Fruit fly (Drosophila melanogaster) whole organism, wandering third instar larva: ENCODE data around the gene CG12123.

ENCODE experiments used
- Abd-B ChIP-seq: fragments of >200 bp; optimal IDR thresholded peaks from 2 replicates; lab custom pipeline; 2017; ENCODE audit warnings: missing biosample characterization, missing genetic modification characterization
- CG32264 ChIP-seq: fragments of 200-800 bp; sonication (Bioruptor generic); optimal IDR thresholded peaks from 2 replicates; lab custom pipeline; 2016; ENCODE audit warnings: missing biosample characterization, missing genetic modification characterization
- CG9705 ChIP-seq: fragments of 200-800 bp; sonication (Bioruptor generic); optimal IDR thresholded peaks from 2 replicates; lab custom pipeline; 2018; ENCODE audit warnings: missing biosample characterization, mild to moderate bottlenecking, missing genetic modification characterization
- CrebA ChIP-seq: fragments of 200-800 bp; sonication (Bioruptor generic); optimal IDR thresholded peaks from 2 replicates; lab custom pipeline; 2016; ENCODE audit warnings: missing biosample characterization, mild to moderate bottlenecking, missing genetic modification characterization, borderline replicate concordance
- Dfd ChIP-seq: fragments of >200 bp; optimal IDR thresholded peaks from 2 replicates; lab custom pipeline; 2017; ENCODE audit warnings: missing biosample characterization, missing genetic modification characterization
- Dif ChIP-seq: fragments of 200-275, 200-300 bp; sonication (Bioruptor generic); optimal IDR thresholded peaks from 2 replicates; lab custom pipeline; 2018; ENCODE audit warnings: missing biosample characterization, missing genetic modification characterization; ENCODE audit not compliant: partially characterized antibody
- GATAd ChIP-seq: sonication (Bioruptor generic); optimal IDR thresholded peaks from 2 replicates; lab custom pipeline; 2016; ENCODE audit warnings: missing biosample characterization, missing genetic modification characterization
- HLH106 ChIP-seq: fragments of 200-800 bp; optimal IDR thresholded peaks from 3 replicates; lab custom pipeline; 2019; ENCODE audit warnings: missing biosample characterization, mild to moderate bottlenecking, missing genetic modification characterization, moderate library complexity
- Hnf4 ChIP-seq: fragments of 200-800 bp; sonication (Bioruptor generic); optimal IDR thresholded peaks from 2 replicates; lab custom pipeline; 2016; ENCODE audit warnings: missing biosample characterization, mild to moderate bottlenecking, missing genetic modification characterization
- Hr78 ChIP-seq: fragments of >200 bp; optimal IDR thresholded peaks from 2 replicates; lab custom pipeline; 2017; ENCODE audit warnings: missing biosample characterization, missing genetic modification characterization
- Hr83 ChIP-seq: fragments of 200-300 bp; sonication (Bioruptor generic); optimal IDR thresholded peaks from 2 replicates; lab custom pipeline; 2016; ENCODE audit warnings: missing biosample characterization, mild to moderate bottlenecking, missing genetic modification characterization, moderate library complexity; ENCODE audit not compliant: poor library complexity, severe bottlenecking
- Jra ChIP-seq: sonication (Bioruptor generic); optimal IDR thresholded peaks from 2 replicates; lab custom pipeline; 2016; ENCODE audit warnings: missing biosample characterization, missing genetic modification characterization
- Mio ChIP-seq: sonication (Bioruptor generic); optimal IDR thresholded peaks from 2 replicates; lab custom pipeline; 2016; ENCODE audit warnings: missing biosample characterization, missing genetic modification characterization
- Myc ChIP-seq: fragments of >200 bp; optimal IDR thresholded peaks from 2 replicates; lab custom pipeline; 2017
- N ChIP-seq: fragments of >200 bp; optimal IDR thresholded peaks from 2 replicates; lab custom pipeline; 2018; ENCODE audit warnings: missing biosample characterization, missing external identifiers, missing genetic modification characterization
- OdsH ChIP-seq: fragments of 200-800 bp; sonication (Bioruptor generic); optimal IDR thresholded peaks from 2 replicates; lab custom pipeline; 2016; ENCODE audit warnings: missing biosample characterization, mild to moderate bottlenecking, missing genetic modification characterization
- Rel ChIP-seq, 2 experiments: fragments of 200-800 bp; sonication (Bioruptor generic) in 1 of 2; optimal IDR thresholded peaks; 2 replicates in 1 of 2; 3 replicates in 1 of 2; lab custom pipeline; 2016 to 2019; ENCODE audit warnings: mild to moderate bottlenecking in 2 of 2, missing biosample characterization in 2 of 2, missing genetic modification characterization in 2 of 2, moderate library complexity in 1 of 2
- Sp1 ChIP-seq: fragments of 200-800 bp; sonication (Bioruptor generic); optimal IDR thresholded peaks from 3 replicates; lab custom pipeline; 2019; ENCODE audit warnings: missing biosample characterization, mild to moderate bottlenecking, missing genetic modification characterization, moderate library complexity
- Vsx2 ChIP-seq: fragments of 200-300, 225-300 bp; sonication (Bioruptor generic); optimal IDR thresholded peaks from 2 replicates; lab custom pipeline; 2018; ENCODE audit warnings: missing biosample characterization, missing genetic modification characterization; ENCODE audit not compliant: partially characterized antibody
- br ChIP-seq: fragments of 200-800 bp; sonication (Bioruptor generic); optimal IDR thresholded peaks from 2 replicates; lab custom pipeline; 2016; ENCODE audit warnings: missing biosample characterization, missing genetic modification characterization
- brk ChIP-seq: fragments of 200-800 bp; sonication (Bioruptor generic); optimal IDR thresholded peaks from 2 replicates; lab custom pipeline; 2016; ENCODE audit warnings: missing biosample characterization, mild to moderate bottlenecking, missing genetic modification characterization
- dl ChIP-seq, 2 experiments: fragments of 175-275, 200-275 bp in 1 of 2; fragments of 200-275 bp in 1 of 2; sonication (Bioruptor generic); optimal IDR thresholded peaks; lab custom pipeline; 2018; ENCODE audit warnings: mild to moderate bottlenecking in 2 of 2, missing biosample characterization in 2 of 2, missing genetic modification characterization in 2 of 2, moderate library complexity in 2 of 2; ENCODE audit not compliant: partially characterized antibody in 2 of 2, insufficient read depth in 1 of 2
- dmrt93B ChIP-seq: fragments of 200-800 bp; sonication (Bioruptor generic); optimal IDR thresholded peaks from 2 replicates; lab custom pipeline; 2018; ENCODE audit warnings: missing biosample characterization, mild to moderate bottlenecking, missing genetic modification characterization
- dsf ChIP-seq: sonication (Bioruptor generic); optimal IDR thresholded peaks from 2 replicates; lab custom pipeline; 2016; ENCODE audit warnings: missing biosample characterization, missing genetic modification characterization, borderline replicate concordance
- ey ChIP-seq: fragments of 200-800 bp; sonication (Bioruptor generic); optimal IDR thresholded peaks from 2 replicates; lab custom pipeline; 2016; ENCODE audit warnings: missing biosample characterization, missing genetic modification characterization
- foxo ChIP-seq, 2 experiments: fragments of 200-800 bp; sonication (Bioruptor generic); optimal IDR thresholded peaks; 2 replicates in 1 of 2; 3 replicates in 1 of 2; lab custom pipeline; 2016 to 2017; ENCODE audit warnings: missing biosample characterization in 2 of 2, missing genetic modification characterization in 2 of 2
- fru ChIP-seq: fragments of 200-800 bp; sonication (Bioruptor generic); optimal IDR thresholded peaks from 3 replicates; lab custom pipeline; 2016; ENCODE audit warnings: missing biosample characterization, mild to moderate bottlenecking, missing genetic modification characterization
- h ChIP-seq: fragments of 200-800 bp; sonication (Bioruptor generic); optimal IDR thresholded peaks from 3 replicates; lab custom pipeline; 2016; ENCODE audit warnings: missing biosample characterization, mild to moderate bottlenecking, missing genetic modification characterization
- jim ChIP-seq: fragments of 175-275, 200-325 bp; sonication (Bioruptor generic); optimal IDR thresholded peaks from 2 replicates; lab custom pipeline; 2016; ENCODE audit warnings: missing biosample characterization, mild to moderate bottlenecking, missing genetic modification characterization
- lola ChIP-seq: fragments of >200 bp; optimal IDR thresholded peaks from 2 replicates; lab custom pipeline; 2017; ENCODE audit warnings: missing biosample characterization, missing genetic modification characterization
- pan ChIP-seq: fragments of >200 bp; optimal IDR thresholded peaks from 2 replicates; lab custom pipeline; 2017
- psq ChIP-seq: fragments of 200-800 bp; sonication (Bioruptor generic); optimal IDR thresholded peaks from 3 replicates; lab custom pipeline; 2017; ENCODE audit warnings: missing biosample characterization, mild to moderate bottlenecking, missing genetic modification characterization, moderate library complexity
- rgr ChIP-seq: fragments of 200-800 bp; sonication (Bioruptor generic); optimal IDR thresholded peaks from 3 replicates; lab custom pipeline; 2016; ENCODE audit warnings: missing biosample characterization, mild to moderate bottlenecking, missing genetic modification characterization
- sage ChIP-seq: fragments of 200-800 bp; sonication (Bioruptor generic); optimal IDR thresholded peaks from 2 replicates; lab custom pipeline; 2016; ENCODE audit warnings: missing biosample characterization, mild to moderate bottlenecking, missing genetic modification characterization
- sv ChIP-seq: fragments of 200-800 bp; sonication (Bioruptor generic); optimal IDR thresholded peaks from 3 replicates; lab custom pipeline; 2016; ENCODE audit warnings: missing biosample characterization, missing genetic modification characterization
- tai ChIP-seq: sonication (Bioruptor generic); optimal IDR thresholded peaks from 2 replicates; lab custom pipeline; 2016; ENCODE audit warnings: missing biosample characterization, missing genetic modification characterization
- usp ChIP-seq: fragments of >200 bp; optimal IDR thresholded peaks from 2 replicates; lab custom pipeline; 2017; ENCODE audit warnings: missing biosample characterization, missing genetic modification characterization
- woc ChIP-seq: sonication (Bioruptor generic); optimal IDR thresholded peaks from 2 replicates; lab custom pipeline; 2016; ENCODE audit warnings: missing biosample characterization, mild to moderate bottlenecking, missing genetic modification characterization

CG12123 gene

dm6 chrX:8466729-8467215 is 24.6 kb upstream of the CG12123 start:
- no peak for TF ChIP-seq Hr78 (GFP tag; lab: Kevin White, UChicago)
- TF ChIP-seq tai (GFP tag; lab: Kevin White, UChicago) = no peak
- no peak for TF ChIP-seq sage
- no peak for TF ChIP-seq GATAd (GFP tag; lab: Kevin White, UChicago)
- TF ChIP-seq HLH106 (tag; lab: Kevin White, UChicago) = no peak
- no peak for TF ChIP-seq br (GFP tag; lab: Kevin White, UChicago)
- no peak for TF ChIP-seq Dif
- TF ChIP-seq N (GFP tag; lab: Kevin White, UChicago) = no peak
- no peak for TF ChIP-seq lola (GFP tag; lab: Kevin White, UChicago)
- TF ChIP-seq fru (GFP tag; lab: Kevin White, UChicago) = no peak
- no peak for TF ChIP-seq woc
- TF ChIP-seq pan (lab: Kevin White, UChicago) = no peak
- no peak for TF ChIP-seq jim (GFP tag; lab: Kevin White, UChicago)

- peak; percentile 96 for TF ChIP-seq h (GFP tag; lab: Kevin White, UChicago)
- TF ChIP-seq jim (GFP tag; lab: Kevin White, UChicago) = no peak
- peak; percentile 51 for TF ChIP-seq GATAd (GFP tag; lab: Kevin White, UChicago)
- peak; percentile 72 for TF ChIP-seq sv (GFP tag; lab: Kevin White, UChicago)
- TF ChIP-seq N (GFP tag; lab: Kevin White, UChicago) = no peak
- peak; percentile 96 for TF ChIP-seq HLH106 (tag; lab: Kevin White, UChicago)
- peak; percentile 82 for TF ChIP-seq tai (GFP tag; lab: Kevin White, UChicago)
- peak; percentile 80 for TF ChIP-seq CG32264 (GFP tag; lab: Kevin White, UChicago)
- TF ChIP-seq Abd-B (GFP tag; lab: Kevin White, UChicago) = no peak
- TF ChIP-seq Vsx2 (GFP tag; lab: Kevin White, UChicago) = no peak
- peak; percentile 77 for TF ChIP-seq Rel (GFP tag; optimal IDR thresholded peaks at IDR 0.05; lab: Kevin White, UChicago)
- peak; percentile 82 for TF ChIP-seq Rel (tag; optimal IDR thresholded peaks at IDR 0.05; lab: Kevin White, UChicago)
- no peak for TF ChIP-seq Myc (lab: Kevin White, UChicago)
- peak; percentile 92 for TF ChIP-seq psq (GFP tag; lab: Kevin White, UChicago)
- TF ChIP-seq dl (GFP tag; optimal IDR thresholded peaks at IDR 0.05; lab: Kevin White, UChicago; ENCODE audit: insufficient read depth in 1 of 2, partially characterized antibody in 2 of 2) = no peak
- TF ChIP-seq Jra (GFP tag; lab: Kevin White, UChicago) = peak; percentile 84
- TF ChIP-seq Hr83 = no peak
- TF ChIP-seq sage = peak; percentile 87
- TF ChIP-seq CG9705 = peak; percentile 91
- no peak for TF ChIP-seq pan (lab: Kevin White, UChicago)
- no peak for TF ChIP-seq lola (GFP tag; lab: Kevin White, UChicago)
- TF ChIP-seq Hnf4 = peak; percentile 94
- TF ChIP-seq CrebA (GFP tag; lab: Kevin White, UChicago) = peak; percentile 73
- TF ChIP-seq dmrt93B (GFP tag; lab: Kevin White, UChicago) = peak; percentile 87
- TF ChIP-seq Hr78 (GFP tag; lab: Kevin White, UChicago) = no peak
- no peak for TF ChIP-seq usp (GFP tag; lab: Kevin White, UChicago)
- TF ChIP-seq dsf = peak; percentile 58
- no peak for TF ChIP-seq Dfd (GFP tag; lab: Kevin White, UChicago)
- TF ChIP-seq Dif = no peak
- TF ChIP-seq OdsH (GFP tag; lab: Kevin White, UChicago) = peak; percentile 97
- peak; percentile 19 for TF ChIP-seq Mio (GFP tag; lab: Kevin White, UChicago)
- TF ChIP-seq br (GFP tag; lab: Kevin White, UChicago) = peak; percentile 92
- TF ChIP-seq fru (GFP tag; lab: Kevin White, UChicago) = peak; percentile 96
- TF ChIP-seq foxo (GFP tag; optimal IDR thresholded peaks at IDR 0.05; lab: Kevin White, UChicago) = peak; percentile 56 to 96
- TF ChIP-seq brk (GFP tag; lab: Kevin White, UChicago) = peak; percentile 91
- TF ChIP-seq woc = peak; percentile 92
- TF ChIP-seq rgr = peak; percentile 97
- peak; percentile 93 for TF ChIP-seq ey (GFP tag; lab: Kevin White, UChicago)
- TF ChIP-seq Sp1 (GFP tag; lab: Kevin White, UChicago) = peak; percentile 96
These were observed 22.4 kb upstream of the CG12123 start, which contains the start of gene Sptr for dm6 chrX:8464378-8465036. Sptr (minus strand) TSS chrX:8464438.
